Fruit fly (Drosophila melanogaster) whole organism, embryonic: ENCODE results near the gene CG10730.

Experiments
- Adf1 ChIP-seq: fragments of 200-800 bp; sonication (Bioruptor generic); IDR thresholded peaks from 2 replicates; pipeline ENCODE4 v1.3.6; 2022; ENCODE audit warnings: missing biosample characterization, missing genetic modification characterization
- B-H1 ChIP-seq: fragments of 200-800 bp; sonication (Bioruptor generic); IDR thresholded peaks from 3 replicates; pipeline ENCODE4 v1.3.6; 2022; ENCODE audit warnings: missing biosample characterization, missing genetic modification characterization
- Bteb2 ChIP-seq: fragments of 200-800 bp; sonication (Bioruptor generic); optimal IDR thresholded peaks from 2 replicates; lab custom pipeline; 2016; ENCODE audit warnings: missing biosample characterization, missing genetic modification characterization
- CG10959 ChIP-seq: fragments of 200-800 bp; sonication (Bioruptor generic); IDR thresholded peaks from 2 replicates; pipeline ENCODE4 v1.3.6; 2022; ENCODE audit warnings: missing biosample characterization, missing genetic modification characterization
- CG11247 ChIP-seq: fragments of 200-800 bp; sonication (Bioruptor generic); IDR thresholded peaks from 2 replicates; pipeline ENCODE4 v1.3.6; 2022; ENCODE audit warnings: missing biosample characterization, missing genetic modification characterization
- CG11456 ChIP-seq: fragments of 200-800 bp; sonication (Bioruptor generic); IDR thresholded peaks from 3 replicates; pipeline ENCODE4 v1.3.6; 2022; ENCODE audit warnings: missing biosample characterization, missing genetic modification characterization
- CG14441 ChIP-seq: fragments of 200-800 bp; sonication (Bioruptor generic); IDR thresholded peaks from 2 replicates; pipeline ENCODE4 v1.3.6; 2022; ENCODE audit warnings: missing biosample characterization, missing genetic modification characterization
- CG14667 ChIP-seq: fragments of 200-800 bp; sonication (Bioruptor generic); IDR thresholded peaks from 2 replicates; pipeline ENCODE4 v1.3.6; 2022; ENCODE audit warnings: missing biosample characterization, missing genetic modification characterization
- CG14860 ChIP-seq: fragments of 200-800 bp; sonication (Bioruptor generic); IDR thresholded peaks from 3 replicates; pipeline ENCODE4 v1.3.6; 2022; ENCODE audit warnings: missing biosample characterization, missing genetic modification characterization; ENCODE audit not compliant: partially characterized antibody
- CG15514 ChIP-seq: fragments of 200-800 bp; sonication (Bioruptor generic); optimal IDR thresholded peaks from 3 replicates; lab custom pipeline; 2017; ENCODE audit warnings: missing biosample characterization, missing genetic modification characterization, mild to moderate bottlenecking, moderate library complexity, missing genetic modification reagents
- CG15601 ChIP-seq: fragments of 200-800 bp; sonication (Bioruptor generic); optimal IDR thresholded peaks from 3 replicates; lab custom pipeline; 2019; ENCODE audit warnings: missing biosample characterization, mild to moderate bottlenecking, missing genetic modification characterization, moderate library complexity
- CG16813 ChIP-seq: fragments of 200-800 bp; sonication (Bioruptor generic); IDR thresholded peaks from 3 replicates; pipeline ENCODE4 v1.3.6; 2022; ENCODE audit warnings: missing biosample characterization, missing genetic modification characterization; ENCODE audit not compliant: partially characterized antibody
- CG17186 ChIP-seq: fragments of 200-800 bp; sonication (Bioruptor generic); optimal IDR thresholded peaks from 3 replicates; lab custom pipeline; 2017; ENCODE audit warnings: missing biosample characterization, missing genetic modification reagents, missing genetic modification characterization
- CG17829 ChIP-seq: fragments of 200-800 bp; optimal IDR thresholded peaks from 2 replicates; lab custom pipeline; 2019; ENCODE audit warnings: missing biosample characterization, mild to moderate bottlenecking, missing genetic modification characterization, moderate library complexity
- CG2120 ChIP-seq: fragments of 200-800 bp; sonication (Bioruptor generic); optimal IDR thresholded peaks from 3 replicates; lab custom pipeline; 2016; ENCODE audit warnings: missing biosample characterization, missing genetic modification characterization
- CG31365 ChIP-seq: fragments of 200-800 bp; sonication (Bioruptor generic); optimal IDR thresholded peaks from 2 replicates; lab custom pipeline; 2018; ENCODE audit warnings: missing biosample characterization, mild to moderate bottlenecking, missing genetic modification characterization
- CG32532 ChIP-seq: fragments of 200-800 bp; sonication (Bioruptor generic); IDR thresholded peaks from 2 replicates; pipeline ENCODE4 v1.3.6; 2022; ENCODE audit warnings: missing biosample characterization, missing genetic modification characterization
- CG34422 ChIP-seq: fragments of 200-800 bp; sonication (Bioruptor generic); IDR thresholded peaks from 3 replicates; pipeline ENCODE4 v1.3.6; 2022; ENCODE audit warnings: missing biosample characterization, missing genetic modification characterization
- CG4820 ChIP-seq: fragments of 200-800 bp; sonication (Bioruptor generic); optimal IDR thresholded peaks from 3 replicates; lab custom pipeline; 2016; ENCODE audit warnings: missing biosample characterization, missing genetic modification characterization
- CG7271 ChIP-seq: fragments of 200-800 bp; sonication (Bioruptor generic); optimal IDR thresholded peaks from 2 replicates; lab custom pipeline; 2018; ENCODE audit warnings: missing biosample characterization, mild to moderate bottlenecking, missing genetic modification characterization, moderate library complexity
- CG8290 ChIP-seq, 3 experiments: fragments of 200-800 bp; sonication (Bioruptor generic); optimal IDR thresholded peaks; 2 replicates each; lab custom pipeline; 2016 to 2019; ENCODE audit warnings: missing biosample characterization in 3 of 3, missing genetic modification characterization in 3 of 3, mild to moderate bottlenecking in 2 of 3, moderate library complexity in 1 of 3
- CG8388 ChIP-seq: fragments of 200-800 bp; sonication (Bioruptor generic); optimal IDR thresholded peaks from 2 replicates; lab custom pipeline; 2019; ENCODE audit warnings: missing biosample characterization, mild to moderate bottlenecking, missing genetic modification characterization, moderate library complexity
- CG8478 ChIP-seq: fragments of >200 bp; optimal IDR thresholded peaks from 2 replicates; lab custom pipeline; 2018
- CTCF ChIP-seq: fragments of 200-800 bp; sonication (Bioruptor generic); optimal IDR thresholded peaks from 2 replicates; lab custom pipeline; 2017; ENCODE audit warnings: missing biosample characterization, mild to moderate bottlenecking, missing genetic modification characterization, moderate library complexity
- Deaf1 ChIP-seq: fragments of 200-800 bp; optimal IDR thresholded peaks from 3 replicates; lab custom pipeline; 2019; ENCODE audit warnings: missing biosample characterization, mild to moderate bottlenecking, missing genetic modification characterization, moderate library complexity
- Elba2 ChIP-seq: fragments of 200-800 bp; sonication (Bioruptor generic); optimal IDR thresholded peaks from 3 replicates; lab custom pipeline; 2016; ENCODE audit warnings: missing biosample characterization, missing genetic modification characterization
- HLHmδ ChIP-seq: fragments of 200-800 bp; sonication (Bioruptor generic); optimal IDR thresholded peaks from 2 replicates; lab custom pipeline; 2018; ENCODE audit warnings: missing biosample characterization, mild to moderate bottlenecking, missing genetic modification characterization, moderate library complexity
- Hmx ChIP-seq: fragments of 200-800 bp; sonication (Bioruptor generic); optimal IDR thresholded peaks from 2 replicates; lab custom pipeline; 2016; ENCODE audit warnings: missing biosample characterization, missing genetic modification characterization
- Lhr ChIP-seq: fragments of 200-800 bp; sonication (Bioruptor generic); optimal IDR thresholded peaks from 3 replicates; lab custom pipeline; 2017; ENCODE audit warnings: mild to moderate bottlenecking, missing biosample characterization, missing genetic modification reagents, missing genetic modification characterization
- Meics ChIP-seq: fragments of 200-800 bp; sonication (Bioruptor generic); optimal IDR thresholded peaks from 2 replicates; lab custom pipeline; 2017; ENCODE audit warnings: missing biosample characterization, mild to moderate bottlenecking, missing genetic modification characterization
- Mrtf ChIP-seq: fragments of 200-800 bp; sonication (Bioruptor generic); IDR thresholded peaks from 3 replicates; pipeline ENCODE4 v1.3.6; 2022; ENCODE audit warnings: missing biosample characterization, missing genetic modification characterization
- NC2α ChIP-seq: fragments of 200-800 bp; sonication (Bioruptor generic); optimal IDR thresholded peaks from 2 replicates; lab custom pipeline; 2016; ENCODE audit warnings: missing biosample characterization, missing genetic modification characterization
- Optix ChIP-seq: fragments of 200-800 bp; sonication (Bioruptor generic); IDR thresholded peaks from 3 replicates; pipeline ENCODE4 v1.3.6; 2022; ENCODE audit warnings: missing biosample characterization, missing genetic modification characterization
- Rx ChIP-seq: fragments of 200-800 bp; sonication (Bioruptor generic); IDR thresholded peaks from 2 replicates; pipeline ENCODE4 v1.3.6; 2022; ENCODE audit warnings: missing biosample characterization, missing genetic modification characterization
- YL-1 ChIP-seq: fragments of 200-800 bp; sonication (Bioruptor generic); optimal IDR thresholded peaks from 3 replicates; lab custom pipeline; 2017; ENCODE audit warnings: missing biosample characterization, mild to moderate bottlenecking, missing genetic modification characterization
- amos ChIP-seq: fragments of 200-800 bp; sonication (Bioruptor generic); IDR thresholded peaks from 2 replicates; pipeline ENCODE4 v1.3.6; 2022; ENCODE audit warnings: missing biosample characterization, missing genetic modification characterization; ENCODE audit not compliant: partially characterized antibody
- bigmax ChIP-seq: fragments of 200-800 bp; sonication (Bioruptor generic); optimal IDR thresholded peaks from 2 replicates; lab custom pipeline; 2018; ENCODE audit warnings: missing biosample characterization, mild to moderate bottlenecking, missing genetic modification characterization
- chinmo ChIP-seq: fragments of 200-800 bp; sonication (Bioruptor generic); IDR thresholded peaks from 4 replicates; pipeline ENCODE4 v1.3.6; 2022; ENCODE audit warnings: missing biosample characterization, missing genetic modification characterization; ENCODE audit not compliant: partially characterized antibody
- chm ChIP-seq: fragments of 200-800 bp; sonication (Bioruptor generic); IDR thresholded peaks from 2 replicates; pipeline ENCODE4 v1.3.6; 2022; ENCODE audit warnings: missing biosample characterization, missing genetic modification characterization
- chn ChIP-seq: fragments of 200-800 bp; sonication (Bioruptor generic); optimal IDR thresholded peaks from 2 replicates; lab custom pipeline; 2016; ENCODE audit warnings: missing biosample characterization, missing genetic modification characterization
- dysf ChIP-seq: fragments of 200-800 bp; sonication (Bioruptor generic); IDR thresholded peaks from 3 replicates; pipeline ENCODE4 v1.3.6; 2022; ENCODE audit warnings: missing biosample characterization, missing genetic modification characterization
- fd64A ChIP-seq: fragments of 200-800 bp; sonication (Bioruptor generic); optimal IDR thresholded peaks from 3 replicates; lab custom pipeline; 2018; ENCODE audit warnings: missing biosample characterization, mild to moderate bottlenecking, missing genetic modification characterization
- kni ChIP-seq: fragments of 200-800 bp; sonication (Bioruptor generic); optimal IDR thresholded peaks from 3 replicates; lab custom pipeline; 2017; ENCODE audit warnings: mild to moderate bottlenecking, missing biosample characterization, missing genetic modification reagents, missing genetic modification characterization
- knrl ChIP-seq: fragments of 200-800 bp; sonication (Bioruptor generic); IDR thresholded peaks from 3 replicates; pipeline ENCODE4 v1.3.6; 2022; ENCODE audit warnings: missing biosample characterization, missing genetic modification characterization; ENCODE audit not compliant: partially characterized antibody
- lmd ChIP-seq: fragments of 200-800 bp; sonication (Bioruptor generic); IDR thresholded peaks from 2 replicates; pipeline ENCODE4 v1.3.6; 2022; ENCODE audit warnings: missing biosample characterization, missing genetic modification characterization
- nerfin-1 ChIP-seq: fragments of 200-800 bp; sonication (Bioruptor generic); optimal IDR thresholded peaks from 3 replicates; lab custom pipeline; 2019; ENCODE audit warnings: missing biosample characterization, mild to moderate bottlenecking, missing genetic modification characterization, moderate library complexity
- prd ChIP-seq, 3 experiments: fragments of >200 bp in 2 of 3; fragments of 200-800 bp in 1 of 3; sonication (Bioruptor generic) in 1 of 3; optimal IDR thresholded peaks in 2 of 3; IDR thresholded peaks in 1 of 3; 2 replicates in 2 of 3; 3 replicates in 1 of 3; pipeline versions ENCODE4 v1.3.6 to Lab custom; 2017 to 2022; ENCODE audit warnings: missing biosample characterization in 1 of 3, missing genetic modification characterization in 1 of 3
- pzg ChIP-seq: fragments of 200-800 bp; sonication (Bioruptor generic); optimal IDR thresholded peaks from 3 replicates; lab custom pipeline; 2018; ENCODE audit warnings: missing biosample characterization, mild to moderate bottlenecking, missing genetic modification characterization, moderate library complexity
- slbo ChIP-seq: fragments of 200-800 bp; sonication (Bioruptor generic); IDR thresholded peaks from 2 replicates; pipeline ENCODE4 v1.3.6; 2022; ENCODE audit warnings: missing biosample characterization, missing genetic modification characterization
- wek ChIP-seq: fragments of 200-800 bp; sonication (Bioruptor generic); optimal IDR thresholded peaks from 3 replicates; lab custom pipeline; 2018; ENCODE audit warnings: missing biosample characterization, mild to moderate bottlenecking, missing genetic modification characterization, moderate library complexity

Gene CG10730

dm6 chr2L:20106595-20106994 is 34.6 kb upstream of the CG10730 start:
- TF ChIP-seq CG34422: 0 out of 3 replicates have a peak, but pooled peaks have one; percentile 9
- peak; percentile 48 for TF ChIP-seq Lhr (GFP tag; lab: Kevin White, UChicago)
- peak; percentile 91 for TF ChIP-seq CTCF (GFP tag; lab: Kevin White, UChicago)
- TF ChIP-seq CG15514: peak; percentile 24
- no peak for TF ChIP-seq B-H1 (GFP tag; lab: Robert Waterston, UW)
- 0 out of 2 replicates have a peak, but pooled peaks have one; percentile 24 for TF ChIP-seq CG11247 (GFP tag; lab: Robert Waterston, UW)
- no peak for TF ChIP-seq chm (GFP tag; lab: Robert Waterston, UW)
- peak; percentile 17 for TF ChIP-seq Meics
- no peak for TF ChIP-seq chn (GFP tag; lab: Kevin White, UChicago)
- TF ChIP-seq CG8290 (GFP tag; optimal IDR thresholded peaks at IDR 0.05; lab: Kevin White, UChicago): peak; percentile 58
- TF ChIP-seq CG8290 (tag; optimal IDR thresholded peaks at IDR 0.05; lab: Kevin White, UChicago): peak in 1 of 2 experiments; percentile 53
- 0 out of 2 replicates have a peak, but pooled peaks have one; percentile 10 for TF ChIP-seq lmd (GFP tag; lab: Robert Waterston, UW)
- 0 out of 3 replicates have a peak, but pooled peaks have one; percentile 12 for TF ChIP-seq CG16813 (GFP tag; lab: Robert Waterston, UW)
- TF ChIP-seq CG11456: peak; percentile 65; the same call in 1 of the 3 replicates
- TF ChIP-seq Optix: 0 out of 3 replicates have a peak, but pooled peaks have one; percentile 25
- no peak for TF ChIP-seq CG10959 (GFP tag; lab: Robert Waterston, UW)
- no peak for TF ChIP-seq dysf
- no peak for TF ChIP-seq CG17186 (GFP tag; lab: Kevin White, UChicago)
- TF ChIP-seq CG31365 (tag; lab: Kevin White, UChicago): peak; percentile 16
- TF ChIP-seq CG17829 (tag; lab: Kevin White, UChicago): no peak
- TF ChIP-seq CG2120 (GFP tag; lab: Kevin White, UChicago): no peak
- TF ChIP-seq bigmax (GFP tag; lab: Kevin White, UChicago): no peak
- TF ChIP-seq prd (optimal IDR thresholded peaks at IDR 0.05; lab: Kevin White, UChicago): no peak
- TF ChIP-seq prd (GFP tag; IDR thresholded peaks at IDR 0.05; lab: Robert Waterston, UW): peak; percentile 40; the same call in 1 of the 3 replicates
- TF ChIP-seq slbo: peak; percentile 26; the same call in 1 of the 2 replicates
- no peak for TF ChIP-seq CG8478 (lab: Kevin White, UChicago)
- TF ChIP-seq fd64A (GFP tag; lab: Kevin White, UChicago): no peak
- peak; percentile 36; the same call in 1 of the 2 replicates for TF ChIP-seq CG14441
- 0 out of 2 replicates have a peak, but pooled peaks have one; percentile 18 for TF ChIP-seq CG14667 (GFP tag; lab: Robert Waterston, UW)
- no peak for TF ChIP-seq CG15601
- TF ChIP-seq CG32532 (GFP tag; lab: Robert Waterston, UW): peak; percentile 50; the same call in 1 of the 2 replicates
- no peak for TF ChIP-seq wek (GFP tag; lab: Kevin White, UChicago)
- TF ChIP-seq CG8388: no peak
- TF ChIP-seq, all 482 proteins: peak for 17

dm6 chr2L:20104526-20104925 is 32.5 kb upstream of the CG10730 start:
- TF ChIP-seq pzg: peak; percentile 52
- TF ChIP-seq Adf1 (GFP tag; lab: Robert Waterston, UW): no peak
- TF ChIP-seq HLHmδ: no peak
- no peak for TF ChIP-seq Mrtf (GFP tag; lab: Robert Waterston, UW)
- no peak for TF ChIP-seq CG16813 (GFP tag; lab: Robert Waterston, UW)
- peak; percentile 9 for TF ChIP-seq Elba2 (GFP tag; lab: Kevin White, UChicago)
- TF ChIP-seq Rx (GFP tag; lab: Robert Waterston, UW): 0 out of 2 replicates have a peak, but pooled peaks have one; percentile 11
- TF ChIP-seq Deaf1 (tag; lab: Kevin White, UChicago): no peak
- no peak for TF ChIP-seq YL-1 (GFP tag; lab: Kevin White, UChicago)
- TF ChIP-seq Bteb2 (GFP tag; lab: Kevin White, UChicago): no peak
- no peak for TF ChIP-seq Hmx (GFP tag; lab: Kevin White, UChicago)
- TF ChIP-seq CG14860 (GFP tag; lab: Robert Waterston, UW): 0 out of 3 replicates have a peak, but pooled peaks have one; percentile 16
- TF ChIP-seq kni (GFP tag; lab: Kevin White, UChicago): no peak
- TF ChIP-seq CG7271 (tag; lab: Kevin White, UChicago): no peak
- TF ChIP-seq NC2α: peak; percentile 31
- peak; percentile 30; the same call in 1 of the 3 replicates for TF ChIP-seq knrl (GFP tag; lab: Robert Waterston, UW)
- no peak for TF ChIP-seq CG14441
- no peak for TF ChIP-seq CG4820 (GFP tag; lab: Kevin White, UChicago)
- TF ChIP-seq amos (GFP tag; lab: Robert Waterston, UW): peak; percentile 39; the same call in 1 of the 2 replicates
- TF ChIP-seq chinmo (GFP tag; lab: Robert Waterston, UW): 0 out of 4 replicates have a peak, but pooled peaks have one; percentile 52
- no peak for TF ChIP-seq nerfin-1
